Fruit fly (Drosophila melanogaster) whole organism, embryonic: ENCODE measurements around the gene CG5157.

Experiments used
- BEAF-32 ChIP-seq: fragments of 200-800 bp; sonication (Bioruptor generic); optimal IDR thresholded peaks from 3 replicates; lab custom pipeline; 2017; ENCODE audit warnings: missing biosample characterization, missing genetic modification characterization, mild to moderate bottlenecking, moderate library complexity, missing genetic modification reagents
- CG11696 ChIP-seq: fragments of 200-800 bp; sonication (Bioruptor generic); IDR thresholded peaks from 2 replicates; pipeline ENCODE4 v1.3.6; 2022; ENCODE audit warnings: missing biosample characterization, missing genetic modification characterization
- CG12219 ChIP-seq: fragments of 200-800 bp; sonication (Bioruptor generic); optimal IDR thresholded peaks from 3 replicates; lab custom pipeline; 2018; ENCODE audit warnings: missing biosample characterization, mild to moderate bottlenecking, missing genetic modification characterization
- CG15073 ChIP-seq: fragments of 200-800 bp; sonication (Bioruptor generic); optimal IDR thresholded peaks from 2 replicates; lab custom pipeline; 2016; ENCODE audit warnings: missing biosample characterization, missing genetic modification characterization
- CG15269 ChIP-seq: fragments of 200-800 bp; sonication (Bioruptor generic); optimal IDR thresholded peaks from 2 replicates; lab custom pipeline; 2018; ENCODE audit warnings: missing biosample characterization, mild to moderate bottlenecking, missing genetic modification characterization, moderate library complexity
- CG1647 ChIP-seq: fragments of 200-800 bp; sonication (Bioruptor generic); optimal IDR thresholded peaks from 3 replicates; lab custom pipeline; 2016; ENCODE audit warnings: missing biosample characterization, missing genetic modification characterization
- CG17186 ChIP-seq: fragments of 200-800 bp; sonication (Bioruptor generic); optimal IDR thresholded peaks from 3 replicates; lab custom pipeline; 2017; ENCODE audit warnings: missing biosample characterization, missing genetic modification reagents, missing genetic modification characterization
- CG17385 ChIP-seq: fragments of 200-800 bp; sonication (Bioruptor generic); optimal IDR thresholded peaks from 3 replicates; lab custom pipeline; 2018; ENCODE audit warnings: missing biosample characterization, mild to moderate bottlenecking, missing genetic modification characterization
- CG18599 ChIP-seq: fragments of 200-800 bp; sonication (Bioruptor generic); optimal IDR thresholded peaks from 3 replicates; lab custom pipeline; 2017; ENCODE audit warnings: missing biosample characterization, missing genetic modification characterization, mild to moderate bottlenecking, moderate library complexity, missing genetic modification reagents
- CG18619 ChIP-seq: fragments of 200-800 bp; sonication (Bioruptor generic); optimal IDR thresholded peaks from 3 replicates; lab custom pipeline; 2017; ENCODE audit warnings: missing biosample characterization, mild to moderate bottlenecking, missing genetic modification characterization
- CG30431 ChIP-seq: fragments of 200-800 bp; sonication (Bioruptor generic); optimal IDR thresholded peaks from 2 replicates; lab custom pipeline; 2017; ENCODE audit warnings: missing biosample characterization, missing genetic modification characterization
- CG32767 ChIP-seq: fragments of 200-800 bp; sonication (Bioruptor generic); IDR thresholded peaks from 2 replicates; pipeline ENCODE4 v1.3.6; 2022; ENCODE audit warnings: missing biosample characterization, missing genetic modification characterization
- CG5953 ChIP-seq: fragments of 200-800 bp; sonication (Bioruptor generic); IDR thresholded peaks from 2 replicates; pipeline ENCODE4 v1.3.6; 2022; ENCODE audit warnings: missing biosample characterization, missing genetic modification characterization
- CG8944 ChIP-seq: fragments of 200-800 bp; sonication (Bioruptor generic); optimal IDR thresholded peaks from 3 replicates; lab custom pipeline; 2016; ENCODE audit warnings: missing biosample characterization, missing genetic modification characterization
- CG9727 ChIP-seq: fragments of 200-800 bp; sonication (Bioruptor generic); optimal IDR thresholded peaks from 3 replicates; lab custom pipeline; 2017; ENCODE audit warnings: missing biosample characterization, mild to moderate bottlenecking, missing genetic modification characterization
- D19A ChIP-seq: fragments of 200-800 bp; optimal IDR thresholded peaks from 3 replicates; lab custom pipeline; 2019; ENCODE audit warnings: missing biosample characterization, mild to moderate bottlenecking, missing genetic modification characterization, moderate library complexity
- Elba2 ChIP-seq: fragments of 200-800 bp; sonication (Bioruptor generic); optimal IDR thresholded peaks from 3 replicates; lab custom pipeline; 2016; ENCODE audit warnings: missing biosample characterization, missing genetic modification characterization
- Fer3 ChIP-seq: fragments of 200-800 bp; sonication (Bioruptor generic); optimal IDR thresholded peaks from 2 replicates; lab custom pipeline; 2018; ENCODE audit warnings: missing biosample characterization, mild to moderate bottlenecking, missing genetic modification characterization, moderate library complexity
- Gsc ChIP-seq: fragments of 200-800 bp; sonication (Bioruptor generic); IDR thresholded peaks from 2 replicates; pipeline ENCODE4 v1.3.6; 2022; ENCODE audit warnings: missing biosample characterization, missing genetic modification characterization
- HHEX ChIP-seq: fragments of 200-800 bp; sonication (Bioruptor generic); optimal IDR thresholded peaks from 3 replicates; lab custom pipeline; 2017; ENCODE audit warnings: missing biosample characterization, mild to moderate bottlenecking, missing genetic modification characterization, missing genetic modification reagents
- HLH3B ChIP-seq: fragments of 200-800 bp; sonication (Bioruptor generic); IDR thresholded peaks from 2 replicates; pipeline ENCODE4 v1.3.6; 2022; ENCODE audit warnings: missing biosample characterization, missing genetic modification characterization
- Hr39 ChIP-seq: fragments of >200 bp; optimal IDR thresholded peaks from 2 replicates; lab custom pipeline; 2017
- Hr51 ChIP-seq, 2 experiments: fragments of 200-800 bp; sonication (Bioruptor generic); optimal IDR thresholded peaks; 2 replicates in 1 of 2; 3 replicates in 1 of 2; lab custom pipeline; 2016 to 2018; ENCODE audit warnings: missing biosample characterization in 2 of 2, missing genetic modification characterization in 2 of 2, mild to moderate bottlenecking in 1 of 2, moderate library complexity in 1 of 2
- Mes4 ChIP-seq: fragments of 200-800 bp; sonication (Bioruptor generic); optimal IDR thresholded peaks from 2 replicates; lab custom pipeline; 2016; ENCODE audit warnings: missing biosample characterization, missing genetic modification characterization
- Oaz ChIP-seq: fragments of 200-800 bp; sonication (Bioruptor generic); IDR thresholded peaks from 2 replicates; pipeline ENCODE4 v1.3.6; 2022; ENCODE audit warnings: missing biosample characterization, missing genetic modification characterization
- Opbp ChIP-seq: fragments of 200-800 bp; sonication (Bioruptor generic); IDR thresholded peaks from 3 replicates; pipeline ENCODE4 v1.3.6; 2022; ENCODE audit warnings: missing biosample characterization, missing genetic modification characterization; ENCODE audit not compliant: partially characterized antibody
- PHDP ChIP-seq: fragments of 200-800 bp; sonication (Bioruptor generic); optimal IDR thresholded peaks from 3 replicates; lab custom pipeline; 2018; ENCODE audit warnings: missing biosample characterization, mild to moderate bottlenecking, missing genetic modification characterization, moderate library complexity
- Spps ChIP-seq: fragments of 200-800 bp; sonication (Bioruptor generic); optimal IDR thresholded peaks from 2 replicates; lab custom pipeline; 2018; ENCODE audit warnings: missing biosample characterization, mild to moderate bottlenecking, missing genetic modification characterization
- ap ChIP-seq: fragments of 200-800 bp; sonication (Bioruptor generic); IDR thresholded peaks from 2 replicates; pipeline ENCODE4 v1.3.6; 2022; ENCODE audit warnings: missing biosample characterization, missing genetic modification characterization
- az2 ChIP-seq: fragments of 200-800 bp; sonication (Bioruptor generic); optimal IDR thresholded peaks from 3 replicates; lab custom pipeline; 2016; ENCODE audit warnings: missing biosample characterization, missing genetic modification characterization
- bigmax ChIP-seq: fragments of 200-800 bp; sonication (Bioruptor generic); optimal IDR thresholded peaks from 2 replicates; lab custom pipeline; 2018; ENCODE audit warnings: missing biosample characterization, mild to moderate bottlenecking, missing genetic modification characterization
- cad ChIP-seq: fragments of >200 bp; optimal IDR thresholded peaks from 2 replicates; lab custom pipeline; 2017; ENCODE audit warnings: missing biosample characterization, missing genetic modification characterization
- chm ChIP-seq: fragments of 200-800 bp; sonication (Bioruptor generic); IDR thresholded peaks from 2 replicates; pipeline ENCODE4 v1.3.6; 2022; ENCODE audit warnings: missing biosample characterization, missing genetic modification characterization
- crol ChIP-seq: fragments of 200-800 bp; sonication (Bioruptor generic); IDR thresholded peaks from 2 replicates; pipeline ENCODE4 v1.3.6; 2022; ENCODE audit warnings: missing biosample characterization, missing genetic modification characterization
- ewg ChIP-seq: fragments of 200-800 bp; sonication (Bioruptor generic); optimal IDR thresholded peaks from 3 replicates; lab custom pipeline; 2017; ENCODE audit warnings: mild to moderate bottlenecking, missing biosample characterization, missing genetic modification reagents, missing genetic modification characterization
- fd64A ChIP-seq: fragments of 200-800 bp; sonication (Bioruptor generic); optimal IDR thresholded peaks from 3 replicates; lab custom pipeline; 2018; ENCODE audit warnings: missing biosample characterization, mild to moderate bottlenecking, missing genetic modification characterization
- fu2 ChIP-seq: fragments of 200-800 bp; sonication (Bioruptor generic); optimal IDR thresholded peaks from 2 replicates; lab custom pipeline; 2016; ENCODE audit warnings: missing biosample characterization, missing genetic modification characterization
- grau ChIP-seq: fragments of 200-800 bp; optimal IDR thresholded peaks from 3 replicates; lab custom pipeline; 2019; ENCODE audit warnings: missing biosample characterization, mild to moderate bottlenecking, missing genetic modification characterization, moderate library complexity
- h ChIP-seq: fragments of >200 bp; optimal IDR thresholded peaks from 2 replicates; lab custom pipeline; 2017
- jigr1 ChIP-seq: fragments of 200-800 bp; sonication (Bioruptor generic); IDR thresholded peaks from 3 replicates; pipeline ENCODE4 v1.3.6; 2022; ENCODE audit warnings: missing biosample characterization, missing genetic modification characterization
- kah ChIP-seq: fragments of 200-800 bp; sonication (Bioruptor generic); optimal IDR thresholded peaks from 2 replicates; lab custom pipeline; 2018; ENCODE audit warnings: missing biosample characterization, mild to moderate bottlenecking, missing genetic modification characterization
- kni ChIP-seq: fragments of 200-800 bp; sonication (Bioruptor generic); optimal IDR thresholded peaks from 3 replicates; lab custom pipeline; 2017; ENCODE audit warnings: mild to moderate bottlenecking, missing biosample characterization, missing genetic modification reagents, missing genetic modification characterization
- lov ChIP-seq, 2 experiments: fragments of 200-800 bp in 1 of 2; fragments of >200 bp in 1 of 2; sonication (Bioruptor generic) in 1 of 2; IDR thresholded peaks in 1 of 2; optimal IDR thresholded peaks in 1 of 2; 2 replicates in 1 of 2; 3 replicates in 1 of 2; pipeline versions ENCODE4 v1.3.6 to Lab custom; 2017 to 2022; ENCODE audit warnings: missing biosample characterization in 1 of 2, missing genetic modification characterization in 1 of 2
- scrt ChIP-seq: fragments of 200-800 bp; sonication (Bioruptor generic); optimal IDR thresholded peaks from 2 replicates; lab custom pipeline; 2018; ENCODE audit warnings: missing biosample characterization, mild to moderate bottlenecking, missing genetic modification characterization, moderate library complexity
- sna ChIP-seq: fragments of 200-800 bp; sonication (Bioruptor generic); IDR thresholded peaks from 2 replicates; pipeline ENCODE4 v1.3.6; 2022; ENCODE audit warnings: missing biosample characterization, missing genetic modification characterization; ENCODE audit not compliant: partially characterized antibody
- sqz ChIP-seq: fragments of 200-800 bp; sonication (Bioruptor generic); optimal IDR thresholded peaks from 3 replicates; lab custom pipeline; 2018; ENCODE audit warnings: missing biosample characterization, mild to moderate bottlenecking, missing genetic modification characterization
- sr ChIP-seq: fragments of 200-800 bp; sonication (Bioruptor generic); IDR thresholded peaks from 3 replicates; pipeline ENCODE4 v1.3.6; 2022; ENCODE audit warnings: missing biosample characterization, missing genetic modification characterization
- unc-4 ChIP-seq: fragments of 200-800 bp; sonication (Bioruptor generic); IDR thresholded peaks from 2 replicates; pipeline ENCODE4 v1.3.6; 2022; ENCODE audit warnings: missing biosample characterization, missing genetic modification characterization; ENCODE audit not compliant: partially characterized antibody
- zf30C ChIP-seq: fragments of 200-800 bp; sonication (Bioruptor generic); optimal IDR thresholded peaks from 3 replicates; lab custom pipeline; 2018; ENCODE audit warnings: missing biosample characterization, mild to moderate bottlenecking, missing genetic modification characterization

Gene CG5157

DNA sequence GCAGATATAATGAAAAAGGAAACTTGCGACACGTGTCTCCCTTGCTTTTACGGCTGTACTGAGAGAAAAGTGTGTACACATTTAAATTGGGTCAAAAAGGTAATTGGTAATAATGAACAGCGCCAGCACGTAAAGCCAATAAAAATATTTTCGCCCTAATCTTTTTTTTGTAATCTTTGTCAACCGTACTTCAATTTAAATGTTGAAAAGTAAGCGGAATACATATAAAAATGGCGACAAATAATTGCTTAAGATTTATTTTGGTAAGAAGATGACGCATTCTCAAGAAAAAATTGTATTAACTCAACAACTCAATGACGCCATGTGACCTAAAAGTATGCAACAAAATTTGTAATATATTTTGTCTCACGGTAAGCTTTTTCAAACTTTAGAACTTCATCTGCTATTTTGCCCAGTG is 10.1 kb upstream of the CG5157 start (continued):
- TF ChIP-seq CG15269 (tag; lab: Kevin White, UChicago) (peak; percentile 19), Gsc (no peak), jigr1 (no peak), kni (GFP tag; lab: Kevin White, UChicago) (no peak), kah (GFP tag; lab: Kevin White, UChicago) (no peak), ap (GFP tag; lab: Robert Waterston, UW) (no peak), Mes4 (no peak), HLH3B (GFP tag; lab: Robert Waterston, UW) (no peak), chm (GFP tag; lab: Robert Waterston, UW) (no peak), sr (GFP tag; lab: Robert Waterston, UW) (no peak), bigmax (GFP tag; lab: Kevin White, UChicago) (no peak), CG30431 (GFP tag; lab: Kevin White, UChicago) (no peak), crol (no peak), HHEX (GFP tag; lab: Kevin White, UChicago) (peak; percentile 1), CG17186 (GFP tag; lab: Kevin White, UChicago) (no peak), CG12219 (GFP tag; lab: Kevin White, UChicago) (no peak), CG9727 (GFP tag; lab: Kevin White, UChicago) (peak; percentile 28), zf30C (GFP tag; lab: Kevin White, UChicago) (no peak), sna (GFP tag; lab: Robert Waterston, UW) (no peak), CG1647 (GFP tag; lab: Kevin White, UChicago) (no peak), lov (optimal IDR thresholded peaks at IDR 0.05; lab: Kevin White, UChicago) (no peak), lov (GFP tag; IDR thresholded peaks at IDR 0.05; lab: Robert Waterston, UW) (no peak), BEAF-32 (GFP tag; lab: Kevin White, UChicago) (no peak), Oaz (GFP tag; lab: Robert Waterston, UW) (no peak), fu2 (GFP tag; lab: Kevin White, UChicago) (peak; percentile 14), Spps (tag; lab: Kevin White, UChicago) (no peak), Opbp (GFP tag; lab: Robert Waterston, UW) (no peak), fd64A (GFP tag; lab: Kevin White, UChicago) (no peak), PHDP (tag; lab: Kevin White, UChicago) (peak; percentile 4), scrt (no peak), az2 (GFP tag; lab: Kevin White, UChicago) (no peak), grau (peak; percentile 48), CG32767 (GFP tag; lab: Robert Waterston, UW) (no peak), CG18599 (GFP tag; lab: Kevin White, UChicago) (peak; percentile 68), CG17385 (GFP tag; lab: Kevin White, UChicago) (peak; percentile 4), D19A (no peak), cad (GFP tag; lab: Kevin White, UChicago) (no peak), Hr51 (GFP tag; optimal IDR thresholded peaks at IDR 0.05; lab: Kevin White, UChicago) (peak in 1 of 2 experiments; percentile 40), CG11696 (no peak), CG8944 (GFP tag; lab: Kevin White, UChicago) (no peak), Fer3 (tag; lab: Kevin White, UChicago) (no peak), CG5953 (GFP tag; lab: Robert Waterston, UW) (no peak), ewg (GFP tag; lab: Kevin White, UChicago) (no peak), unc-4 (GFP tag; lab: Robert Waterston, UW) (no peak), h (lab: Kevin White, UChicago) (no peak), sqz (GFP tag; lab: Kevin White, UChicago) (no peak), Elba2 (GFP tag; lab: Kevin White, UChicago) (no peak), CG15073 (GFP tag; lab: Kevin White, UChicago) (no peak), Hr39 (lab: Kevin White, UChicago) (no peak), CG18619 (peak; percentile 34)
- TF ChIP-seq, all 482 proteins: peak for 91
